Worm (Caenorhabditis elegans) whole organism, L4 larva: ENCODE measurements around the gene ife-4.

Experiments used
- F49E8.2 ChIP-seq: sonication (generic microtip); optimal IDR thresholded peaks from 2 replicates; lab custom pipeline; 2016; ENCODE audit warnings: missing compliant biosample characterization, mild to moderate bottlenecking, missing genetic modification characterization, borderline replicate concordance
- ceh-82 ChIP-seq: sonication (generic microtip); optimal IDR thresholded peaks from 2 replicates; lab custom pipeline; 2017; ENCODE audit warnings: missing biosample characterization, missing genetic modification characterization
- daf-8 ChIP-seq: fragments of 200-800 bp; sonication (Bioruptor generic); IDR thresholded peaks from 2 replicates; pipeline ENCODE4 v1.3.6; 2022; ENCODE audit warnings: missing genetic modification characterization, missing compliant biosample characterization
- dmd-8 ChIP-seq: fragments of 200-800 bp; sonication (Bioruptor generic); IDR thresholded peaks from 2 replicates; pipeline ENCODE4 v1.3.6; 2022; ENCODE audit warnings: missing genetic modification characterization, missing compliant biosample characterization
- lsy-2 ChIP-seq, 2 experiments: fragments of 150-350 bp in 1 of 2; sonication (generic microtip) in 1 of 2; optimal IDR thresholded peaks; 2 replicates each; lab custom pipeline; 2014 to 2017; ENCODE audit warnings: missing biosample characterization in 2 of 2, missing genetic modification characterization in 2 of 2
- nhr-76 ChIP-seq: fragments of 150-350 bp; optimal IDR thresholded peaks from 2 replicates; lab custom pipeline; 2014; ENCODE audit warnings: missing biosample characterization, missing genetic modification characterization
- sdz-12 ChIP-seq: fragments of 200-800 bp; sonication (Bioruptor generic); optimal IDR thresholded peaks from 2 replicates; lab custom pipeline; 2018; ENCODE audit warnings: mild to moderate bottlenecking, missing genetic modification characterization, missing compliant biosample characterization
- spr-1 ChIP-seq: sonication (generic microtip); optimal IDR thresholded peaks from 2 replicates; lab custom pipeline; 2016; ENCODE audit warnings: mild to moderate bottlenecking, missing genetic modification characterization, missing compliant biosample characterization
- tra-1 ChIP-seq: fragments of 200-800 bp; sonication (Bioruptor generic); IDR thresholded peaks from 2 replicates; pipeline ENCODE4 v1.3.6; 2022; ENCODE audit warnings: missing genetic modification reagents, missing genetic modification characterization, missing compliant biosample characterization

ce11 chrX:1072152-1072551 lies 31.9 kb upstream of the ife-4 start, which contains the start of gene lim-6:
- TF ChIP-seq tra-1 (GFP tag; lab: Robert Waterston, UW) (no peak), ceh-82 (tag; lab: Kevin White, UChicago) (no peak), F49E8.2 (tag; lab: Kevin White, UChicago) (no peak), daf-8 (GFP tag; lab: Robert Waterston, UW) (no peak), nhr-76 (tag; lab: Kevin White, UChicago) (no peak), dmd-8 (GFP tag; lab: Robert Waterston, UW) (no peak), lsy-2 (tag; optimal IDR thresholded peaks at IDR 0.05; lab: Kevin White, UChicago) (no peak), spr-1 (no peak), sdz-12 (no peak)
